Fruit fly (Drosophila melanogaster): ENCODE data around the gene Sirup.

dm6 chr2L:7990720-7991119, 7.9 kb upstream of the Sirup start:
- no peak for TF ChIP-seq CTCF (optimal IDR thresholded peaks at IDR 0.05)
- TF ChIP-seq CG8478 (optimal IDR thresholded peaks at IDR 0.05) = no peak
